Worm (Caenorhabditis elegans) whole organism, midembryonic: Measurements from ENCODE around the gene F42A9.7.

Experiments used
- cog-1 ChIP-seq: sonication (generic microtip); optimal IDR thresholded peaks from 2 replicates; lab custom pipeline; 2016; ENCODE audit warnings: missing genetic modification characterization, missing compliant biosample characterization
- flt-1 ChIP-seq: fragments of 200-800 bp; sonication (Bioruptor generic); IDR thresholded peaks from 2 replicates; pipeline ENCODE4 v1.3.6; 2022; ENCODE audit warnings: missing genetic modification characterization, missing compliant biosample characterization
- tab-1 ChIP-seq: fragments of 200-800 bp; sonication (Bioruptor generic); IDR thresholded peaks from 2 replicates; pipeline ENCODE4 v1.3.6; 2022; ENCODE audit warnings: missing genetic modification characterization, missing compliant biosample characterization
- ztf-23 ChIP-seq: fragments of 200-800 bp; sonication (Bioruptor generic); IDR thresholded peaks from 2 replicates; pipeline ENCODE4 v1.3.6; 2022; ENCODE audit warnings: missing genetic modification reagents, missing genetic modification characterization, missing compliant biosample characterization

DNA sequence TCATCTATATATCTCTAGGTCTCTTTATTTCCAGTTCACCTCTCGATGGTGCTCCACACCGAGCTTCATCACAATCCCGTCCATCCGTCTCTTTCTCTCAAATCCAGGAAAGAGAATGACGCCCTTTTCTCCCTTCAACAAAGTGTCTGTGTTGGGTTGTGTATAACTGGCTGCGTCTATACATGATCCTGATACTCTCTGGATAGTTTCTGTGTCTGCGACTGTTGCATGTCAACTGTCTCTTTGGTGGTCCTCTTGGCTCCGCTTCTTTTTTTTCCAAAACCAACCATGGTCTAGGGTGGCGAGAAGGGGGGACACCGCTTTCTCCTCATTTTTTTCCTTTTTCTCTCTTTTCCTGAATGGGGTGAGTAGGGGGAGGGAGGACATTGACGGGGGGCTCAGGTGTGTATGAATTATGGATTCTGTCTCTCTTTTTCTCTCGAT lies 12.7 kb upstream of the F42A9.7 start:
- TF ChIP-seq tab-1 (GFP tag; lab: Robert Waterston, UW) (no peak), cog-1 (tag; lab: Kevin White, UChicago) (no peak), flt-1 (GFP tag; lab: Robert Waterston, UW) (0 out of 2 replicates have a peak, but pooled peaks have one; percentile 5), ztf-23 (GFP tag; lab: Robert Waterston, UW) (0 out of 2 replicates have a peak, but pooled peaks have one; percentile 43)
